Worm (Caenorhabditis elegans): ENCODE data around the gene glr-8.

DNA sequence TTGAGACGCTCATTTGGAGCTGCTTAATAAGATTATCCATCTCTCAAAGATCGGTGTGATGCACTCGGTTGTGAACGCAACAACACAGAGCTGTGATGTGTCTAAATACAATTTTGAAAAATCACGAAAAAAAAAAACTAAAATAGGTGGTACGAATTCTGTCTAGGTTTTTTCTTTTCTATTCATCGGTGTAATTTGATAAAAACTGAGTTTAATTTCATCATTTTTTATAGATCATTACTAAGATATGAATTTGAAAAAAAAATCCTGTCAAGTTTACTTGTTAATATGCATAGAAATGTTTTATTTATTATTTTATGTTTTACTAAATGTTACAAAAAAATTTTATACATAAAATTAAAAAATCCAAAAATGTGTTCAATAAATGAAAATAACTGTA is 24.3 kb downstream of the glr-8 start, which contains the start of gene ceh-60:
- TF ChIP-seq ama-1 (optimal IDR thresholded peaks at IDR 0.05) (no peak), sem-4 (tag; optimal IDR thresholded peaks at IDR 0.05) (no peak), unc-62 (GFP tag; optimal IDR thresholded peaks at IDR 0.05) (no peak), skn-1 (tag; optimal IDR thresholded peaks at IDR 0.05) (no peak), blmp-1 (tag; optimal IDR thresholded peaks at IDR 0.05; ENCODE audit: insufficient read depth) (no peak), zag-1 (tag; optimal IDR thresholded peaks at IDR 0.05) (no peak), nhr-23 (tag; optimal IDR thresholded peaks at IDR 0.05) (no peak), snpc-4 (tag; optimal IDR thresholded peaks at IDR 0.05) (no peak), ceh-16 (tag; optimal IDR thresholded peaks at IDR 0.05) (no peak), lin-39 (tag; optimal IDR thresholded peaks at IDR 0.05) (no peak), elt-1 (tag; optimal IDR thresholded peaks at IDR 0.05) (no peak), mab-5 (tag; optimal IDR thresholded peaks at IDR 0.05) (no peak)

Measured in whole organism, L2 larva.